Worm (Caenorhabditis elegans): Measurements from ENCODE around the gene glrx-22.

ce11 chrIV:8174792-8175191 lies 26.2 kb downstream of the glrx-22 start:
- TF ChIP-seq skn-1 (tag; optimal IDR thresholded peaks at IDR 0.05) (no peak), aly-2 (tag; optimal IDR thresholded peaks at IDR 0.05) (no peak), unc-39 (tag; optimal IDR thresholded peaks at IDR 0.05) (no peak), egl-5 (tag; optimal IDR thresholded peaks at IDR 0.05) (no peak), ceh-28 (tag; optimal IDR thresholded peaks at IDR 0.05) (no peak), daf-12 (tag; optimal IDR thresholded peaks at IDR 0.05) (no peak), ceh-9 (tag; optimal IDR thresholded peaks at IDR 0.05) (no peak), ceh-82 (tag; optimal IDR thresholded peaks at IDR 0.05) (no peak), elt-2 (tag; optimal IDR thresholded peaks at IDR 0.05) (peak; percentile 80), nhr-76 (tag; optimal IDR thresholded peaks at IDR 0.05) (no peak), lin-15B (tag; optimal IDR thresholded peaks at IDR 0.05) (no peak), pha-4 (tag; optimal IDR thresholded peaks at IDR 0.05) (no peak)
